Fruit fly (Drosophila melanogaster) whole organism, wandering third instar larva: ENCODE data around the gene pico.

Experiments used
- CG32264 ChIP-seq: fragments of 200-800 bp; sonication (Bioruptor generic); optimal IDR thresholded peaks from 2 replicates; lab custom pipeline; 2016; ENCODE audit warnings: missing biosample characterization, missing genetic modification characterization
- N ChIP-seq: fragments of >200 bp; optimal IDR thresholded peaks from 2 replicates; lab custom pipeline; 2018; ENCODE audit warnings: missing biosample characterization, missing external identifiers, missing genetic modification characterization
- Vsx2 ChIP-seq: fragments of 200-300, 225-300 bp; sonication (Bioruptor generic); optimal IDR thresholded peaks from 2 replicates; lab custom pipeline; 2018; ENCODE audit warnings: missing biosample characterization, missing genetic modification characterization; ENCODE audit not compliant: partially characterized antibody
- h ChIP-seq: fragments of 200-800 bp; sonication (Bioruptor generic); optimal IDR thresholded peaks from 3 replicates; lab custom pipeline; 2016; ENCODE audit warnings: missing biosample characterization, mild to moderate bottlenecking, missing genetic modification characterization
- psq ChIP-seq: fragments of 200-800 bp; sonication (Bioruptor generic); optimal IDR thresholded peaks from 3 replicates; lab custom pipeline; 2017; ENCODE audit warnings: missing biosample characterization, mild to moderate bottlenecking, missing genetic modification characterization, moderate library complexity

DNA sequence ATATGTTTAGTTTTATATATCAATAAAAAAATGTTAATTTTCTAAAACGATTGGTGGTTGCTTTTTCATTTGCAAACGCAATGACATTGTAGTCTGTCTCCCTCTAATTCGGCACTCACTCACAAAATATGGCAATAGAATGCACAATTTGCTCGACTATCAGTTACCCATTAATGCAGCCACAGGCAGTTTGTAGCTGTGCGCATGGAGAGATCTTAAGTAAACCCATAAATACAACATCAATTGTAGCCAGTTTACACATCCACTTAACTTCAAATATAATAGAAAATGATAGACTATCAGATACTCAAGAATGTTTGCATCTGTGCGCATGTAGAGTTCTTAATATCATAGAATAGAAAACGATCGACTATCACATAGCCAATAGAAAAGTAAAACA lies 7.5 kb upstream of the pico start:
- TF ChIP-seq N (GFP tag; lab: Kevin White, UChicago) (no peak), Vsx2 (GFP tag; lab: Kevin White, UChicago) (no peak), CG32264 (GFP tag; lab: Kevin White, UChicago) (no peak), psq (GFP tag; lab: Kevin White, UChicago) (no peak), h (GFP tag; lab: Kevin White, UChicago) (no peak)
